Worm (Caenorhabditis elegans): ENCODE results near the gene ifc-1.

- TF ChIP-seq aha-1 (tag) (no peak), ztf-11 (tag; optimal IDR thresholded peaks at IDR 0.05) (no peak), nhr-28 (tag; optimal IDR thresholded peaks at IDR 0.05) (no peak), dpl-1 (GFP tag; optimal IDR thresholded peaks at IDR 0.05) (no peak), F49E8.2 (tag; optimal IDR thresholded peaks at IDR 0.05; ENCODE audit: borderline replicate concordance) (no peak), ceh-28 (tag; optimal IDR thresholded peaks at IDR 0.05) (no peak), egl-27 (tag; optimal IDR thresholded peaks at IDR 0.05) (no peak), saeg-2 (GFP tag; IDR thresholded peaks at IDR 0.05) (no peak)
These were observed 38.9 kb downstream of the ifc-1 start for ce11 chrV:2920125-2920524.

All from whole organism, L4 larva.